Worm (Caenorhabditis elegans) whole organism, young adult: ENCODE measurements around the gene npr-24.

Experiments
- F55B11.4 ChIP-seq: sonication (generic microtip); optimal IDR thresholded peaks from 2 replicates; lab custom pipeline; 2016; ENCODE audit warnings: missing compliant biosample characterization, missing genetic modification characterization, borderline replicate concordance; ENCODE audit not compliant: insufficient read depth
- T07F8.4 ChIP-seq: sonication (generic microtip); optimal IDR thresholded peaks from 2 replicates; lab custom pipeline; 2016; ENCODE audit warnings: mild to moderate bottlenecking, missing genetic modification characterization, moderate library complexity, missing compliant biosample characterization
- aptf-2 ChIP-seq: fragments of 200-800 bp; sonication (Bioruptor generic); conservative IDR thresholded peaks from 2 replicates; pipeline ENCODE4 v1.3.6; 2022; ENCODE audit warnings: missing genetic modification reagents, missing genetic modification characterization, missing compliant biosample characterization
- attf-3 ChIP-seq: fragments of 200-800 bp; sonication (Bioruptor generic); conservative IDR thresholded peaks from 2 replicates; pipeline ENCODE4 v1.3.6; 2022; ENCODE audit warnings: missing genetic modification reagents, missing genetic modification characterization, missing compliant biosample characterization
- attf-6 ChIP-seq: fragments of 200-800 bp; sonication (Bioruptor generic); IDR thresholded peaks from 2 replicates; pipeline ENCODE4 v1.3.6; 2022; ENCODE audit warnings: missing genetic modification reagents, missing genetic modification characterization, missing compliant biosample characterization
- dpl-1 ChIP-seq: fragments of 150-350 bp; optimal IDR thresholded peaks from 2 replicates; lab custom pipeline; 2014; ENCODE audit warnings: missing biosample characterization, missing genetic modification reagents, missing genetic modification characterization
- ets-4 ChIP-seq: fragments of 200-800 bp; sonication (Bioruptor generic); optimal IDR thresholded peaks from 2 replicates; lab custom pipeline; 2018; ENCODE audit warnings: mild to moderate bottlenecking, missing genetic modification characterization, missing compliant biosample characterization
- gei-17 ChIP-seq: fragments of 200-800 bp; sonication (Bioruptor generic); optimal IDR thresholded peaks from 2 replicates; lab custom pipeline; 2018; ENCODE audit warnings: mild to moderate bottlenecking, missing genetic modification characterization, missing compliant biosample characterization
- lin-35 ChIP-seq, 3 experiments: fragments of 150-350 bp in 2 of 3; sonication (generic microtip) in 1 of 3; optimal IDR thresholded peaks; 2 replicates each; lab custom pipeline; 2014 to 2018; ENCODE audit warnings: missing biosample characterization in 3 of 3, missing genetic modification characterization in 3 of 3, missing genetic modification reagents in 3 of 3
- nhr-120 ChIP-seq: fragments of 200-800 bp; sonication (Bioruptor generic); IDR thresholded peaks from 2 replicates; pipeline ENCODE4 v1.3.6; 2022; ENCODE audit warnings: missing genetic modification characterization, missing compliant biosample characterization
- sdz-38 ChIP-seq: sonication (generic microtip); optimal IDR thresholded peaks from 2 replicates; lab custom pipeline; 2016; ENCODE audit warnings: missing genotype, missing genetic modification characterization, missing compliant biosample characterization
- unc-62 ChIP-seq: fragments of 150-350 bp; optimal IDR thresholded peaks from 2 replicates; lab custom pipeline; 2014; ENCODE audit warnings: missing biosample characterization, missing genetic modification reagents, missing genetic modification characterization
- zfh-2 ChIP-seq: fragments of 200-800 bp; sonication (Bioruptor generic); conservative IDR thresholded peaks from 2 replicates; pipeline ENCODE4 v1.3.6; 2022; ENCODE audit warnings: missing genetic modification reagents, missing genetic modification characterization, missing compliant biosample characterization

DNA sequence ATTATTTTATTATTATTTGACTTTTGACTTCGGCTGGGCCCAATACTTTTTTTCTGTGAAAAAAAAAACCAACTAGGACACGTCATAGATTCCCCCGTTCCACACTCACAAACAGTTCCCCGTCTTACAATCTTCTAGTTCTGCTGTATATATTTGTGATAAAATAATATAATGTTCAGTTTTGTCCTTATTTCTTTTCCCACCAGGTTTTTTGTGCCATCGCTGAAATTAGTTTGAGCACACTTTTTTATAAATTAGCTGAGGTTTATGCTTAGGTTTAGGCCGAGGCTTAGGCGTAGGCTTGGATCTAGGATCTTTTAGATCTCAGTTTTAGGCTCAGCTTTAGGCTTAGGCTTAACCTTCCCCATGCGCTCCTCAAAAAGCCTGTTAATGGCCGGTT is 40.7 kb upstream of the npr-24 start:
- no peak for TF ChIP-seq T07F8.4
- no peak for TF ChIP-seq unc-62 (GFP tag; lab: Kevin White, UChicago)
- no peak for TF ChIP-seq lin-35 (GFP tag; optimal IDR thresholded peaks at IDR 0.05; lab: Kevin White, UChicago)
- no peak for TF ChIP-seq attf-3 (GFP tag; lab: Robert Waterston, UW)
- no peak for TF ChIP-seq nhr-120
- no peak for TF ChIP-seq dpl-1 (GFP tag; lab: Kevin White, UChicago)
- TF ChIP-seq gei-17 (GFP tag; lab: Kevin White, UChicago) = no peak
- no peak for TF ChIP-seq aptf-2 (GFP tag; lab: Robert Waterston, UW)
- TF ChIP-seq sdz-38 (tag; lab: Kevin White, UChicago) = no peak
- no peak for TF ChIP-seq zfh-2 (GFP tag; lab: Robert Waterston, UW)
- TF ChIP-seq F55B11.4 = no peak
- TF ChIP-seq attf-6 = no peak
- no peak for TF ChIP-seq ets-4 (GFP tag; lab: Kevin White, UChicago)
